Worm (Caenorhabditis elegans) whole organism, young adult: ENCODE data around the gene B0222.1.

Source experiments
- ekl-4 ChIP-seq: fragments of 200-800 bp; sonication (Bioruptor generic); IDR thresholded peaks from 2 replicates; pipeline ENCODE4 v1.3.6; 2022; ENCODE audit warnings: missing genetic modification reagents, missing genetic modification characterization, missing compliant biosample characterization
- hlh-12 ChIP-seq: sonication (generic microtip); optimal IDR thresholded peaks from 2 replicates; lab custom pipeline; 2016; ENCODE audit warnings: missing genetic modification characterization, missing compliant biosample characterization
- lsl-1 ChIP-seq: fragments of 200-800 bp; sonication (Bioruptor generic); optimal IDR thresholded peaks from 2 replicates; lab custom pipeline; 2018; ENCODE audit warnings: mild to moderate bottlenecking, missing genetic modification characterization, moderate library complexity, missing compliant biosample characterization
- madf-3 ChIP-seq: fragments of 200-800 bp; sonication (Bioruptor generic); IDR thresholded peaks from 2 replicates; pipeline ENCODE4 v1.3.6; 2022; ENCODE audit warnings: missing genetic modification reagents, missing genetic modification characterization, missing compliant biosample characterization
- pbrm-1 ChIP-seq: fragments of 200-800 bp; sonication (Bioruptor generic); IDR thresholded peaks from 2 replicates; pipeline ENCODE4 v1.3.6; 2022; ENCODE audit warnings: missing genetic modification reagents, missing genetic modification characterization, missing compliant biosample characterization
- sea-2 ChIP-seq: fragments of 200-800 bp; sonication (Bioruptor generic); IDR thresholded peaks from 2 replicates; pipeline ENCODE4 v1.3.6; 2022; ENCODE audit warnings: missing genetic modification characterization, missing compliant biosample characterization
- snpc-4 ChIP-seq, 5 experiments: fragments of 150-350 bp in 1 of 5; sonication (generic microtip) in 4 of 5; optimal IDR thresholded peaks; 2 replicates each; lab custom pipeline; 2014 to 2018; ENCODE audit warnings: missing genetic modification characterization in 5 of 5, missing biosample characterization in 3 of 5, antibody characterized with exemption in 2 of 5, mild to moderate bottlenecking in 2 of 5, missing compliant biosample characterization in 2 of 5, missing genotype in 2 of 5, moderate library complexity in 2 of 5, missing genetic modification reagents in 1 of 5
- unc-62 ChIP-seq: fragments of 150-350 bp; optimal IDR thresholded peaks from 2 replicates; lab custom pipeline; 2014; ENCODE audit warnings: missing biosample characterization, missing genetic modification reagents, missing genetic modification characterization
- ztf-18 ChIP-seq: sonication (generic microtip); optimal IDR thresholded peaks from 2 replicates; lab custom pipeline; 2016; ENCODE audit warnings: missing genotype, mild to moderate bottlenecking, missing genetic modification characterization, missing compliant biosample characterization

- TF ChIP-seq snpc-4 (GFP tag; optimal IDR thresholded peaks at IDR 0.05; lab: Kevin White, UChicago), result no peak
- TF ChIP-seq snpc-4 (tag; optimal IDR thresholded peaks at IDR 0.05; lab: Kevin White, UChicago), result no peak
- no peak for TF ChIP-seq madf-3
- no peak for TF ChIP-seq pbrm-1 (GFP tag; lab: Robert Waterston, UW)
- TF ChIP-seq hlh-12 (tag; lab: Kevin White, UChicago), result no peak
- no peak for TF ChIP-seq lsl-1 (GFP tag; lab: Kevin White, UChicago)
- no peak for TF ChIP-seq sea-2 (GFP tag; lab: Robert Waterston, UW)
- TF ChIP-seq ztf-18 (tag; lab: Kevin White, UChicago), result no peak
- no peak for TF ChIP-seq unc-62 (GFP tag; lab: Kevin White, UChicago)
- no peak for TF ChIP-seq ekl-4 (GFP tag; lab: Robert Waterston, UW)
Observed at ce11 chrV:9123186-9123585, 10.9 kb upstream of the B0222.1 start, which contains the start of gene F21C10.11.
